Worm (Caenorhabditis elegans): ENCODE data around the gene sdc-1.

sdc-1 gene

DNA sequence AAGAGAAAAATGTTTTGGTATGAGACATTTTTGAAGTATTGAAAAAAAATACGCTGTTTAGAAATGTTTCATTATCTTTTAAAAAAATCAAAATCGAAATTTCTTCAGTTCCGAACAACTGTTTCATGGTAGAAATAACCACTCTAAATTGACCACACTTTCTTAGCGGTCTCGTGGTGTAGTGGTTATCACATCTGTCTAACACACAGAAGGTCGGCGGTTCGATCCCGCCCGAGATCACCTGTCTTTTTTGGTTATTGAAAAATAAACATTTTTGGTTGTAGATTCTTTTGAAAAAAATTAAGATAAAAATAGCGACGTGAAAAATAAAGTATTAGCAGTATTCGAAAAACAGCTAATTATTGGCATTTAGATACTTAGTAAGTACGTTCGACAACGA is 24.9 kb downstream of the sdc-1 start:
- no peak for TF ChIP-seq zip-8 (tag; optimal IDR thresholded peaks at IDR 0.05)
- TF ChIP-seq unc-39 (tag; optimal IDR thresholded peaks at IDR 0.05) = no peak
- TF ChIP-seq pha-4 (tag; optimal IDR thresholded peaks at IDR 0.05) = no peak
- TF ChIP-seq ham-2 (GFP tag; optimal IDR thresholded peaks at IDR 0.05) = no peak
- TF ChIP-seq nhr-12 (tag; optimal IDR thresholded peaks at IDR 0.05) = no peak
- no peak for TF ChIP-seq ceh-83 (GFP tag; optimal IDR thresholded peaks at IDR 0.05)
- TF ChIP-seq ceh-39 (tag; optimal IDR thresholded peaks at IDR 0.05) = no peak
- no peak for TF ChIP-seq lin-13 (tag; optimal IDR thresholded peaks at IDR 0.05)
- no peak for TF ChIP-seq nhr-28 (tag; optimal IDR thresholded peaks at IDR 0.05)
- TF ChIP-seq unc-120 (tag; optimal IDR thresholded peaks at IDR 0.05; ENCODE audit: poor library complexity, severe bottlenecking) = no peak
- no peak for TF ChIP-seq tbx-8 (GFP tag; optimal IDR thresholded peaks at IDR 0.05)
- TF ChIP-seq sptf-1 (tag; optimal IDR thresholded peaks at IDR 0.05) = no peak
- TF ChIP-seq nhr-2 (tag; optimal IDR thresholded peaks at IDR 0.05) = no peak
- no peak for TF ChIP-seq cnd-1 (tag; optimal IDR thresholded peaks at IDR 0.05)
- no peak for TF ChIP-seq ceh-43 (GFP tag; optimal IDR thresholded peaks at IDR 0.05)
- TF ChIP-seq nhr-237 (tag; optimal IDR thresholded peaks at IDR 0.05) = no peak
- TF ChIP-seq nhr-76 (tag; optimal IDR thresholded peaks at IDR 0.05) = no peak
- no peak for TF ChIP-seq elt-1 (tag; optimal IDR thresholded peaks at IDR 0.05; ENCODE audit: borderline replicate concordance, insufficient read depth)

DNA sequence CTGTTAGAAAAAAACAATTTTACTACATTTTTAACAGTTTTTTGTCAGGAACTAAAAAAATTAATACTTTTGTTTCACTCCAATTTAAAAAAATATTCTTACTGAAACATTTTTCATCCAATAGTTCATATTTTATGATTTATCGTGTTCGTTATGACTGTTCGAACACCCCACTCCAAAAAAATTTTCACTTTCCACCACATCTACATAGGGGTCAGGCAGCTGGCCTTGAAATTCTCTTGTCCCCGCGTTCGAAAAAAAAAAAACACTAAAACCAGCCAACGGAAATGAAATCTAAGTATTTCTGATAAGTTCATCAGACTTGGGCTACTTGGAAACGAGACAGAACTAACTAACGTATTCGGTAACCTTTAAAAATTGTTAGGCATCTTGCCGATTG is 30.6 kb downstream of the sdc-1 start, which contains the start of gene twk-22:
Gene twk-22 (plus strand): TSS at position 301 of the 400 bp plus-strand sequence.
- TF ChIP-seq nhr-2 (tag; optimal IDR thresholded peaks at IDR 0.05) (no peak), M03D4.4 (tag; optimal IDR thresholded peaks at IDR 0.05) (no peak)

DNA sequence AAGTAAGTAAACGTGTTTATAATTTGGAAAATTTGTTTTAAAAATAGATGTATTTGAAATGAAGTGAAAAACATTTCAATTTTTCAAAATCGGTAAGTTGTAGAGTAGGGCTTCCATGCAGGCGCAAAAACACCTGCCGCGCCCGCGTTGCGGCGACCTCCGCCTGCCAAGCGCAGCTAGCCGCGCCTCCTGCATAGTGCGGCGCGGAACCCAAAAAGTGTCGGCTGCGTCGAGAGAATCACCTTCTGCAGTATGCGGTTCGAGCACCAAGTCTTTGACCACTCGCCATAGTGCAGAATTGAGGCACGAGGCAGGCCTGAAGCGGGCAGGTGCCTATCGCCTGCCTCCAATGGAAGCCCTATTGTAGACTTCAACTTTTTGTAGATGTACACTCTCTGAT is 34.1 kb downstream of the sdc-1 start:
- TF ChIP-seq drap-1 (GFP tag; optimal IDR thresholded peaks at IDR 0.05) = no peak
- no peak for TF ChIP-seq lin-13 (tag; optimal IDR thresholded peaks at IDR 0.05)
- TF ChIP-seq sem-2 (GFP tag; optimal IDR thresholded peaks at IDR 0.05) = no peak
- no peak for TF ChIP-seq tbx-8 (GFP tag; optimal IDR thresholded peaks at IDR 0.05)

DNA sequence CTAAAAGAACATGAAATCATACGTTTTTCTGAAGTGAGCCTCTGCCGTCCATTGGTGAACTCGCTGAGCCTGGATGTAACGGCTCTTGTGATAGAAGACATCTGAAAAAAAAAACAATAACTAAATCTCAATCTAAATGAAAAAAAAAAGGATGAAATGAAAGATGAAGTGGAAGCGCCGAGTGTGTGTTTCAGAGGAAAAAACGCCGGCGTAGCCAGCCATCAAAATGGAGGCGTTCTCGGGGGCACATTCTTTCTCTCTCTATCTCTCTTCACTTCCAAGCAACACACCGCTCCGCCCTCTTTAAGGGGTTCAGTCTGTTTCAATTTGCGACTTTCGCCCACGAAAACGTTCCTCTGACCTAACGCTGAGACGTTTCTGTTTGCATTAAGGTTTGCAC is 42.1 kb downstream of the sdc-1 start, which contains the start of gene T01B4.3:
Gene T01B4.3 (minus strand): TSS at position 101 of the 400 bp plus-strand sequence.
- TF ChIP-seq M03D4.4 (tag; optimal IDR thresholded peaks at IDR 0.05) (no peak), mab-5 (tag; optimal IDR thresholded peaks at IDR 0.05) (no peak), hlh-1 (tag; optimal IDR thresholded peaks at IDR 0.05) (no peak), nhr-237 (tag; optimal IDR thresholded peaks at IDR 0.05) (no peak), mls-2 (tag; optimal IDR thresholded peaks at IDR 0.05) (no peak), ham-2 (GFP tag; optimal IDR thresholded peaks at IDR 0.05) (no peak), nhr-2 (tag; optimal IDR thresholded peaks at IDR 0.05) (no peak), drap-1 (GFP tag; optimal IDR thresholded peaks at IDR 0.05) (no peak), sem-2 (GFP tag; optimal IDR thresholded peaks at IDR 0.05) (no peak)

DNA sequence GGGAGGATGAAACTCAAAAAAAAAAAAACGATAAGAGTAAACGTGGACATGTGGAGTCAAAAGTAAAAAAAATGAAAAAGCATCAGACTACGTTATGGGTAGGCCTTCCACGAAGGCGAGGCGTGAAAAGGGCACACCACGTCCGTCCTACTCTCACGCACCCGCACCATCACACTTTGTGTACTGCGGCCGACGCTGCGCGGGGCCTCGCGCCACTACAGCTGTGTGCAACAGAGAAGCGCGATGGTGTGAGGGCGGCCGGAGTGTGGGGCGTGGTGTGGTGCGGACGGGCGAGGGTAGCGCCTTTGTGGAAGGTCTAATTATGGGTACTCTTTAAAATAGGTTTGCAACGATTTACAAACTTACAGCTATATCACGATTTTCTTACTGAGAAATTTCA is 42.7 kb downstream of the sdc-1 start:
- no peak for TF ChIP-seq blmp-1 (tag; optimal IDR thresholded peaks at IDR 0.05)
- TF ChIP-seq lin-32 (GFP tag; optimal IDR thresholded peaks at IDR 0.05) = no peak
- no peak for TF ChIP-seq nhr-28 (tag; optimal IDR thresholded peaks at IDR 0.05)
- TF ChIP-seq elt-1 (tag; optimal IDR thresholded peaks at IDR 0.05; ENCODE audit: borderline replicate concordance, insufficient read depth) = no peak
- no peak for TF ChIP-seq bed-3 (GFP tag; optimal IDR thresholded peaks at IDR 0.05)
- no peak for TF ChIP-seq cnd-1 (tag; optimal IDR thresholded peaks at IDR 0.05)
- no peak for TF ChIP-seq sptf-1 (tag; optimal IDR thresholded peaks at IDR 0.05)
- no peak for TF ChIP-seq M03D4.4 (tag; optimal IDR thresholded peaks at IDR 0.05)
- no peak for TF ChIP-seq ceh-39 (tag; optimal IDR thresholded peaks at IDR 0.05)
- TF ChIP-seq unc-39 (tag; optimal IDR thresholded peaks at IDR 0.05) = no peak
- TF ChIP-seq ceh-43 (GFP tag; optimal IDR thresholded peaks at IDR 0.05) = no peak
- TF ChIP-seq lsy-2 (tag; optimal IDR thresholded peaks at IDR 0.05) = no peak
- no peak for TF ChIP-seq snpc-4 (tag; optimal IDR thresholded peaks at IDR 0.05)
- TF ChIP-seq ztf-11 (tag; optimal IDR thresholded peaks at IDR 0.05) = no peak
- TF ChIP-seq ceh-83 (GFP tag; optimal IDR thresholded peaks at IDR 0.05) = no peak
- no peak for TF ChIP-seq mls-2 (tag; optimal IDR thresholded peaks at IDR 0.05)
- TF ChIP-seq mep-1 (tag; optimal IDR thresholded peaks at IDR 0.05) = no peak
- no peak for TF ChIP-seq tbx-8 (GFP tag; optimal IDR thresholded peaks at IDR 0.05)
- no peak for TF ChIP-seq mab-5 (tag; optimal IDR thresholded peaks at IDR 0.05)
